Fruit fly (Drosophila melanogaster) whole organism, adult: Measurements from ENCODE around the gene CG12375.
A peak's percentile ranks its signal among the peaks of the same experiment; 100 is the strongest.

Experiments used
- CG11617 ChIP-seq: fragments of 200-800 bp; sonication (Bioruptor generic); optimal IDR thresholded peaks from 2 replicates; lab custom pipeline; 2017; ENCODE audit warnings: mild to moderate bottlenecking, missing biosample characterization, missing genetic modification reagents, missing genetic modification characterization
- CG12768 ChIP-seq: fragments of 200-800 bp; sonication (Bioruptor generic); optimal IDR thresholded peaks from 2 replicates; lab custom pipeline; 2017; ENCODE audit warnings: missing biosample characterization, missing genetic modification characterization, mild to moderate bottlenecking, moderate library complexity, missing genetic modification reagents
- CG14711 ChIP-seq: fragments of 200-800 bp; sonication (Bioruptor generic); optimal IDR thresholded peaks from 2 replicates; lab custom pipeline; 2018; ENCODE audit warnings: missing biosample characterization, mild to moderate bottlenecking, missing genetic modification characterization, moderate library complexity
- CG1620 ChIP-seq: fragments of 200-800 bp; sonication (Bioruptor generic); optimal IDR thresholded peaks from 2 replicates; lab custom pipeline; 2016; ENCODE audit warnings: missing biosample characterization, missing genetic modification characterization
- CG33017 ChIP-seq: fragments of 200-800 bp; sonication (Bioruptor generic); optimal IDR thresholded peaks from 2 replicates; lab custom pipeline; 2018; ENCODE audit warnings: missing biosample characterization, mild to moderate bottlenecking, missing genetic modification characterization, moderate library complexity
- CG5204 ChIP-seq: fragments of 200-800 bp; sonication (Bioruptor generic); optimal IDR thresholded peaks from 2 replicates; lab custom pipeline; 2016; ENCODE audit warnings: missing biosample characterization, missing genetic modification characterization
- CG7045 ChIP-seq: fragments of 200-800 bp; sonication (Bioruptor generic); optimal IDR thresholded peaks from 2 replicates; lab custom pipeline; 2017; ENCODE audit warnings: missing biosample characterization, mild to moderate bottlenecking, missing genetic modification characterization
- CG7101 ChIP-seq: fragments of 200-800 bp; sonication (Bioruptor generic); optimal IDR thresholded peaks from 2 replicates; lab custom pipeline; 2018; ENCODE audit warnings: missing biosample characterization, mild to moderate bottlenecking, missing genetic modification characterization, moderate library complexity
- Clk ChIP-seq: fragments of 200-800 bp; sonication (Bioruptor generic); optimal IDR thresholded peaks from 2 replicates; lab custom pipeline; 2017; ENCODE audit warnings: missing biosample characterization, missing genetic modification characterization
- Crg-1 ChIP-seq: fragments of 200-800 bp; sonication (Bioruptor generic); optimal IDR thresholded peaks from 2 replicates; lab custom pipeline; 2016; ENCODE audit warnings: missing biosample characterization, missing genetic modification characterization
- Hr96 ChIP-seq: fragments of 200-800 bp; sonication (Bioruptor generic); optimal IDR thresholded peaks from 2 replicates; lab custom pipeline; 2016; ENCODE audit warnings: missing biosample characterization, missing genetic modification characterization
- Mnt ChIP-seq: fragments of 200-800 bp; sonication (Bioruptor generic); optimal IDR thresholded peaks from 2 replicates; lab custom pipeline; 2016; ENCODE audit warnings: missing biosample characterization, mild to moderate bottlenecking, missing genetic modification characterization
- bab1 ChIP-seq: fragments of 200-800 bp; sonication (Bioruptor generic); optimal IDR thresholded peaks from 3 replicates; lab custom pipeline; 2019; ENCODE audit warnings: missing biosample characterization, mild to moderate bottlenecking, missing genetic modification characterization, moderate library complexity
- cic ChIP-seq: fragments of 200-800 bp; sonication (Bioruptor generic); optimal IDR thresholded peaks from 2 replicates; lab custom pipeline; 2017; ENCODE audit warnings: missing biosample characterization, mild to moderate bottlenecking, missing genetic modification characterization, moderate library complexity
- cnc ChIP-seq, 2 experiments: fragments of >200 bp; optimal IDR thresholded peaks; 2 replicates each; lab custom pipeline; 2017
- kay ChIP-seq: fragments of 200-800 bp; sonication (Bioruptor generic); peaks from one replicate; lab custom pipeline; 2016; ENCODE audit warnings: missing biosample characterization, missing genetic modification characterization, borderline replicate concordance
- ovo ChIP-seq: fragments of 200-800 bp; sonication (Bioruptor generic); optimal IDR thresholded peaks from 2 replicates; lab custom pipeline; 2016; ENCODE audit warnings: missing biosample characterization, missing genetic modification characterization
- pad ChIP-seq: fragments of 200-800 bp; sonication (Bioruptor generic); optimal IDR thresholded peaks from 3 replicates; lab custom pipeline; 2017; ENCODE audit warnings: missing biosample characterization, missing genetic modification characterization, mild to moderate bottlenecking, moderate library complexity, missing genetic modification reagents
- tj ChIP-seq: fragments of 200-800 bp; sonication (Bioruptor generic); optimal IDR thresholded peaks from 3 replicates; lab custom pipeline; 2017; ENCODE audit warnings: missing biosample characterization, mild to moderate bottlenecking, missing genetic modification characterization, moderate library complexity
- toe ChIP-seq: fragments of 200-800 bp; sonication (Bioruptor generic); optimal IDR thresholded peaks from 2 replicates; lab custom pipeline; 2016; ENCODE audit warnings: missing biosample characterization, missing genetic modification characterization

CG12375 gene

dm6 chr2L:8157166-8157565, 30.5 kb upstream of the CG12375 start:
- TF ChIP-seq toe (no peak), cic (GFP tag; lab: Kevin White, UChicago) (peak; percentile 38)

- TF ChIP-seq toe (peak; percentile 81), CG7101 (tag; lab: Kevin White, UChicago) (peak; percentile 77), Clk (GFP tag; lab: Kevin White, UChicago) (peak; percentile 20), cic (GFP tag; lab: Kevin White, UChicago) (no peak), CG11617 (peak; percentile 79), tj (GFP tag; lab: Kevin White, UChicago) (peak; percentile 39), pad (GFP tag; lab: Kevin White, UChicago) (peak; percentile 47), bab1 (GFP tag; lab: Kevin White, UChicago) (peak; percentile 82), kay (GFP tag; lab: Kevin White, UChicago) (peak; percentile 95), CG12768 (GFP tag; lab: Kevin White, UChicago) (peak; percentile 25), Hr96 (GFP tag; lab: Kevin White, UChicago) (no peak), Mnt (GFP tag; lab: Kevin White, UChicago) (peak; percentile 71), cnc (optimal IDR thresholded peaks at IDR 0.05; lab: Kevin White, UChicago) (no peak), CG1620 (GFP tag; lab: Kevin White, UChicago) (peak; percentile 66), CG5204 (GFP tag; lab: Kevin White, UChicago) (no peak), ovo (peak; percentile 16), CG33017 (tag; lab: Kevin White, UChicago) (peak; percentile 34), CG7045 (GFP tag; lab: Kevin White, UChicago) (peak; percentile 70), CG14711 (tag; lab: Kevin White, UChicago) (peak; percentile 97), Crg-1 (peak; percentile 61)
Observed at dm6 chr2L:8156682-8157081, 30.0 kb upstream of the CG12375 start.

DNA sequence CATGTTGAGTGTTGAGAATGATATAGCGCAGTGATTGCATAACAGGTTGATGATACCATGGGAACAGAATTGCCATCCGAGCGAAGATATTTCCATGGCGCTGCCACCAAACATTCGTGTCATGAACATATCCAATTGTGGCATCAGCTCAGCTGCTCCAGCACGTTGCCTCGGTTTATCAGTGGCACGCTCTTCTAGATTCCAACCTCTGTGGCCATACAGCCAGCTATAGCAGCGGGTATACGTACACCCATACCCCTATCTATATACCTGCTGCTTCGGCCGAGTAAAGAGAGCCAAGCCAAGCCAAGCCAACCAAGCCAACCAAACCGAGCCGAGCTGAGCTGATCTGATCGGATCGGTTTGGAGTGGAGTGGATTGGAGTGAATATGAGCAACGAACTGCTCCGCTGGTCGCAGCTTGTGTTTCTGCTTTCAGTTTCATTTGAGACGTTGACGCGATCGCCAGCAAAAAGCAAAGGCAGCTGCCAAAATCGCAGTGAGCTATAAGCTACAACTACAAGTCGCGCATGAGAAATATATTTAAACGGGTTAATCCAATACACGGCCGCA, 21.9 kb upstream of the CG12375 start:
- TF ChIP-seq CG7045 (GFP tag; lab: Kevin White, UChicago) (no peak), Clk (GFP tag; lab: Kevin White, UChicago) (no peak), CG33017 (tag; lab: Kevin White, UChicago) (no peak), Mnt (GFP tag; lab: Kevin White, UChicago) (no peak), cnc (optimal IDR thresholded peaks at IDR 0.05; lab: Kevin White, UChicago) (no peak), CG12768 (GFP tag; lab: Kevin White, UChicago) (no peak), CG7101 (tag; lab: Kevin White, UChicago) (no peak), pad (GFP tag; lab: Kevin White, UChicago) (no peak), tj (GFP tag; lab: Kevin White, UChicago) (no peak)

DNA sequence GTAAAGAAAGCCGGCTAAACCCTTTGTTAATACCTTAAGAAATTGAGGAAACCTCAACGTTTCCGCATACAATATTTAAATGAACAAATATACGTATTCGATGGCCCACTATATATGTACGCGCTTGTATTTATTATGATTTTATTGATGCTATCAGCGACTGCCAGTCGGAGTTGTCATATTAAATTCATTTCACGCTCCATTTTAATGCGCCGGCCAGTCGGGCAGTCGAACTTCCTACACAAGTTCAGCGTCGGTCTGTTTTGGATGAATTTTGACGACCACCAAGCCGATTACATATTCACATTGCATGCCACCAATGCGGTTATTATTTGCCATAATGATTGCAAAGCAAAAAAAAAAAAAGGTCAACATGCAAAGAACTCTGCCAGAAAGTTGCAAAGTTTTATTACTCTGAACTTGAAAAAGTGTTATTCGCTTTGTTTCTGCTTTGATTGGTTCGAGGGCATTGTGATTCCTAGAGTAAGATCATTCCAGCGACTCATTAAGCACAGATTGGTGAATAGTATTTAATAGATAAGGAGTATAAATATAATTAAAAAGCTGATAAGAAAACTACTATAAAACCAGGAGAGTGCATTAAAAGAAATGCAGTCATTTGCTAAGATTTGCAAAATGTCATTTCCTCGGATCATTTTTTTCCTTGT, 20.4 kb upstream of the CG12375 start, which contains the start of gene CG31606:
Gene CG31606 (plus strand): TSS at position 618 of the 668 bp plus-strand sequence.
- no peak for TF ChIP-seq kay (GFP tag; lab: Kevin White, UChicago)
- TF ChIP-seq bab1 (GFP tag; lab: Kevin White, UChicago), result no peak
- TF ChIP-seq Crg-1, result no peak
- no peak for TF ChIP-seq ovo
- no peak for TF ChIP-seq toe
- TF ChIP-seq CG5204 (GFP tag; lab: Kevin White, UChicago), result no peak
- TF ChIP-seq CG12768 (GFP tag; lab: Kevin White, UChicago), result no peak
- no peak for TF ChIP-seq CG33017 (tag; lab: Kevin White, UChicago)

DNA sequence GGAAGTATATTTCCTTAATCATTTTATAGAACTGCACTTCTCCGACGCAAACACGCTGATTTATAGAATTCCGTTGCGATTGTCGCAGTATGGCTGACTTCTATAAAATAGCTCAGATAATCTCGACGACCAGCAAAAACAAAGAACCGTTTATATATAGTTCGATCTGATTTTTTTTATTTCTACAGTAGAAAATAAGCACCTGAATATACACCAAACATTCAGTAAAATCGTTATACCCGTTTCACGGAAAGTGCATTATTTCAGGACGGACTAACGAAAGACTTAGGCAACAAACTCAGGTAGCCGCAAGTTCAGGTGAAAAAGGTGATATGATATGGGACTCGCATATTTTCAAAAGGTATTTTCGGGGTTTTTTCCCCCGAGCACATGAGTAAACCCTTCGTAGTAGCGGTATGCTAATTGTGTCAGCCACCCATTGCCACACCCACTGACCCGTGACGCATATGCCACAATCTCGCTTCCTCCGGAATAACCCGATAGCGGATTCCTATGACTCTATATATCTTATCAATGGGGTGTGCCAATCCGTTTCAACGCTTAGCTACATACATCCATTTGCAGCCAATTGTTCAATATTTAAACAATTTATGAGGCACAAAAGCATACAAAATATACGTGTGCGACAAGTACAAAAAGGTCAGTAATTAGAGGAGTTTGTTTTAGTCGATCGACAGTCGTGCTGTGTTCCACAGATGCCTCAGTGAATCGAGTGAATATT, 18.5 kb upstream of the CG12375 start, which contains the start of the genes CG42763 and CG43394:
Gene CG42763 (minus strand): TSS at position 41 of the 742 bp plus-strand sequence.
Gene CG43394 (plus strand): TSS at position 692 of the 742 bp plus-strand sequence.
- TF ChIP-seq kay (GFP tag; lab: Kevin White, UChicago), result peak; percentile 75
- no peak for TF ChIP-seq cnc (optimal IDR thresholded peaks at IDR 0.05; lab: Kevin White, UChicago)

DNA sequence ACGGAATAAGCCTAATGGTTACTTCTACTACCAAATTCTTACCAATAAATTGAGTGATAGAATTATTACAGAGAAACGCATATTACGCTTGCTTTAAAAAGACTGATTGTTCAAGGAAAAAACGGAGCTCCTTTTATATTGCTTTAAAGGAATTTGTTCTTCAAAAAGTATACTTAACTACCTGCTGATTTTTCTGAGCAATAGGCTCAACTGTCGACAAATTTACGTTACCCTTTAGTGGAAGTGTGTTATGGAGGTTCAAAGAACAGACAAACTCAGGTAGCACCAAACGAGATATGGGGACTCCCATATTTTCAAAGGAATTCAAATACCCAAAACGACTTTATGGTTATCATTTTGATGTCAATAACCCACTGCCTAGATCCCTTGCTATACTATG, 17.3 kb upstream of the CG12375 start, which contains the start of gene CG42762:
Gene CG42762 (minus strand): TSS at position 101 of the 400 bp plus-strand sequence.
- TF ChIP-seq CG12768 (GFP tag; lab: Kevin White, UChicago) (no peak), cnc (optimal IDR thresholded peaks at IDR 0.05; lab: Kevin White, UChicago) (no peak), Hr96 (GFP tag; lab: Kevin White, UChicago) (no peak), bab1 (GFP tag; lab: Kevin White, UChicago) (no peak), kay (GFP tag; lab: Kevin White, UChicago) (no peak), CG1620 (GFP tag; lab: Kevin White, UChicago) (no peak), CG7101 (tag; lab: Kevin White, UChicago) (no peak), Clk (GFP tag; lab: Kevin White, UChicago) (no peak), Crg-1 (no peak), Mnt (GFP tag; lab: Kevin White, UChicago) (no peak), CG7045 (GFP tag; lab: Kevin White, UChicago) (no peak), cic (GFP tag; lab: Kevin White, UChicago) (no peak), tj (GFP tag; lab: Kevin White, UChicago) (no peak), pad (GFP tag; lab: Kevin White, UChicago) (no peak), CG11617 (no peak), CG14711 (tag; lab: Kevin White, UChicago) (no peak)
